Fruit fly (Drosophila melanogaster): ENCODE results near the gene CG33099.

The CG33099 gene

dm6 chr3R:22491088-22491879, 39.1 kb downstream of the CG33099 start, which contains the start of the genes CCT1 and tHMG1:
Gene CCT1 (minus strand): TSS chr3R:22491439.
Gene tHMG1 (plus strand): TSS chr3R:22491829.
- TF ChIP-seq CG3032 (tag; optimal IDR thresholded peaks at IDR 0.05) = peak; percentile 27
- TF ChIP-seq lz (GFP tag; optimal IDR thresholded peaks at IDR 0.05) = peak; percentile 15
- TF ChIP-seq esn (GFP tag; optimal IDR thresholded peaks at IDR 0.05) = peak; percentile 45
- no peak for TF ChIP-seq CG8119 (GFP tag; IDR thresholded peaks at IDR 0.05)
- peak; percentile 13 for TF ChIP-seq CG31627 (GFP tag; optimal IDR thresholded peaks at IDR 0.05)
- TF ChIP-seq salr (GFP tag; optimal IDR thresholded peaks at IDR 0.05) = no peak

- TF ChIP-seq CG8119 (GFP tag; IDR thresholded peaks at IDR 0.05) (no peak), Sox102F (GFP tag; optimal IDR thresholded peaks at IDR 0.05) (no peak), net (GFP tag; optimal IDR thresholded peaks at IDR 0.05) (no peak), spab (GFP tag; optimal IDR thresholded peaks at IDR 0.05) (no peak), CG11902 (GFP tag; optimal IDR thresholded peaks at IDR 0.05) (no peak), CG8319 (GFP tag; optimal IDR thresholded peaks at IDR 0.05) (no peak), CG10669 (GFP tag; optimal IDR thresholded peaks at IDR 0.05) (no peak), esn (GFP tag; optimal IDR thresholded peaks at IDR 0.05) (no peak), Gug (GFP tag; IDR thresholded peaks at IDR 0.05) (no peak), CG7368 (GFP tag; optimal IDR thresholded peaks at IDR 0.05) (no peak), CG8632 (GFP tag; optimal IDR thresholded peaks at IDR 0.05) (no peak), CG34406 (GFP tag; optimal IDR thresholded peaks at IDR 0.05) (no peak), CG6808 (GFP tag; optimal IDR thresholded peaks at IDR 0.05) (no peak), fd85E (GFP tag; optimal IDR thresholded peaks at IDR 0.05) (no peak), CG16779 (tag; optimal IDR thresholded peaks at IDR 0.05) (no peak), achi (GFP tag; optimal IDR thresholded peaks at IDR 0.05) (no peak), Smox (GFP tag; optimal IDR thresholded peaks at IDR 0.05) (no peak), svp (GFP tag) (no peak), CG11294 (GFP tag; IDR thresholded peaks at IDR 0.05) (no peak)
Observed at dm6 chr3R:22488855-22489254, 41.5 kb downstream of the CG33099 start, which contains the start of gene CG5376. Gene CG5376 (minus strand): TSS chr3R:22488955.

- no peak for TF ChIP-seq CG8632 (GFP tag; optimal IDR thresholded peaks at IDR 0.05)
- TF ChIP-seq CG34406 (GFP tag; optimal IDR thresholded peaks at IDR 0.05) = no peak
- no peak for TF ChIP-seq Blimp-1 (GFP tag; optimal IDR thresholded peaks at IDR 0.05)
- no peak for TF ChIP-seq CG8319 (GFP tag; optimal IDR thresholded peaks at IDR 0.05)
- no peak for TF ChIP-seq CG32006 (GFP tag; optimal IDR thresholded peaks at IDR 0.05)
Observed at dm6 chr3R:22487037-22487492, 43.3 kb downstream of the CG33099 start, which contains the start of gene Pfdn5. Gene Pfdn5 (plus strand): TSS chr3R:22487039.

DNA sequence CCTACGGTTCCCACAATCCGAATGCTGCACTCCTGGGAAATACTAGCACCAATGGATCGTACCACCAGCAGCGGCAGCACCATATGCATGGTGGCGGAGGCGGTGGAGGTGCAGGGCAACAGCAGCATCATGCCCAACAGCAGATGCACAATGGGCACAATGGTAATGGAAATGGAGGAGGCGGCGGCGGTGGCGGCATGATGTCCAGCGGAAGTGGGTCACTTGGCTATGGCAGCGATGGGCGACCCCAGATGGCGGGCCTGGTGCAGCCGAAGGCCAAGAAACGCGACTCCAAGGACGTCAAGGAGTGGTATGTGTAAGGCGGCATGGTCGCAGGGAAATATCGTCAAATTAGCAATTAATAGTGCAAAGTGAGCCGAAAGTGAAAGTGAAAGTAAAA, 46.8 kb downstream of the CG33099 start:
- TF ChIP-seq Hr39 (GFP tag; optimal IDR thresholded peaks at IDR 0.05) (no peak), Lpt (GFP tag; optimal IDR thresholded peaks at IDR 0.05) (no peak), CG34406 (GFP tag; optimal IDR thresholded peaks at IDR 0.05) (no peak), Ets96B (tag; optimal IDR thresholded peaks at IDR 0.05) (no peak), CG16779 (tag; optimal IDR thresholded peaks at IDR 0.05) (no peak), CG6792 (GFP tag; optimal IDR thresholded peaks at IDR 0.05) (no peak), pdm3 (GFP tag; optimal IDR thresholded peaks at IDR 0.05) (no peak), Smox (GFP tag; optimal IDR thresholded peaks at IDR 0.05) (no peak)

Measured in whole organism, prepupa.